Fruit fly (Drosophila melanogaster): ENCODE data around the gene CG4849.

The CG4849 gene

dm6 chr3R:27919385-27919789, 43.8 kb upstream of the CG4849 start, which contains the start of gene Boh1 (continued):
- TF ChIP-seq CTCF (GFP tag; optimal IDR thresholded peaks at IDR 0.05): no peak
- TF ChIP-seq CG43689 (GFP tag; IDR thresholded peaks at IDR 0.05): no peak
- TF ChIP-seq Lim3 (GFP tag; IDR thresholded peaks at IDR 0.05): no peak
- TF ChIP-seq Tbp (GFP tag; optimal IDR thresholded peaks at IDR 0.05): no peak
- no peak for TF ChIP-seq CG11560 (tag; IDR thresholded peaks at IDR 0.05)
- TF ChIP-seq B-H2 (GFP tag; optimal IDR thresholded peaks at IDR 0.05): peak; percentile 42
- no peak for TF ChIP-seq Atf3 (GFP tag; optimal IDR thresholded peaks at IDR 0.05)
- TF ChIP-seq CG17912 (GFP tag; optimal IDR thresholded peaks at IDR 0.05): no peak
- TF ChIP-seq CG18262 (tag; optimal IDR thresholded peaks at IDR 0.05): peak; percentile 47
- no peak for TF ChIP-seq CG42726 (GFP tag; IDR thresholded peaks at IDR 0.05; ENCODE audit: partially characterized antibody)
- no peak; the same call in 2 of the 3 replicates for TF ChIP-seq jigr1 (GFP tag; IDR thresholded peaks at IDR 0.05)
- no peak for TF ChIP-seq HmgD (GFP tag; optimal IDR thresholded peaks at IDR 0.05)
- TF ChIP-seq MBD-R2 (GFP tag; IDR thresholded peaks at IDR 0.05): peak; percentile 53; the same call in 1 of the 2 replicates
- TF ChIP-seq CG7372 (GFP tag; IDR thresholded peaks at IDR 0.05): no peak
- TF ChIP-seq Eip74EF (GFP tag; optimal IDR thresholded peaks at IDR 0.05): peak in 1 of 2 experiments; percentile 12
- no peak for TF ChIP-seq CG9437 (GFP tag; optimal IDR thresholded peaks at IDR 0.05)
- no peak for TF ChIP-seq Antp (GFP tag; optimal IDR thresholded peaks at IDR 0.05)
- peak; percentile 51 for TF ChIP-seq CG13424 (tag; optimal IDR thresholded peaks at IDR 0.05)
- no peak for TF ChIP-seq Optix (GFP tag; IDR thresholded peaks at IDR 0.05)

- TF ChIP-seq wek (GFP tag; optimal IDR thresholded peaks at IDR 0.05): peak; percentile 10
- no peak for TF ChIP-seq toy (GFP tag; IDR thresholded peaks at IDR 0.05)
- no peak for TF ChIP-seq CG32772 (GFP tag; IDR thresholded peaks at IDR 0.05)
- peak; percentile 76 for TF ChIP-seq row (GFP tag; IDR thresholded peaks at IDR 0.05)
- TF ChIP-seq CG2712 (tag; optimal IDR thresholded peaks at IDR 0.05): peak; percentile 23
- TF ChIP-seq gsb (GFP tag; IDR thresholded peaks at IDR 0.05): no peak
- TF ChIP-seq pan (optimal IDR thresholded peaks at IDR 0.05): no peak
- TF ChIP-seq pan (GFP tag; optimal IDR thresholded peaks at IDR 0.05 in 1 of 2, IDR thresholded peaks at IDR 0.05 in 1 of 2): no peak
- peak; percentile 13 for TF ChIP-seq YL-1 (GFP tag; optimal IDR thresholded peaks at IDR 0.05)
- TF ChIP-seq CG13287 (GFP tag; IDR thresholded peaks at IDR 0.05; ENCODE audit: partially characterized antibody): 0 out of 2 replicates have a peak, but pooled peaks have one; percentile 25
- TF ChIP-seq gfzf (GFP tag; optimal IDR thresholded peaks at IDR 0.05): peak; percentile 56
- TF ChIP-seq pzg (GFP tag; optimal IDR thresholded peaks at IDR 0.05): peak; percentile 12
- TF ChIP-seq tap (tag; optimal IDR thresholded peaks at IDR 0.05): no peak
- peak; percentile 43 for TF ChIP-seq trem (tag; optimal IDR thresholded peaks at IDR 0.05)
- peak; percentile 25 for TF ChIP-seq MESR4 (GFP tag; optimal IDR thresholded peaks at IDR 0.05)
- TF ChIP-seq Nf-YC (tag; optimal IDR thresholded peaks at IDR 0.05): peak; percentile 12
- TF ChIP-seq nerfin-2 (GFP tag; IDR thresholded peaks at IDR 0.05; ENCODE audit: partially characterized antibody): no peak
- TF ChIP-seq CG17829 (tag; optimal IDR thresholded peaks at IDR 0.05): peak; percentile 14
- peak; percentile 29 for TF ChIP-seq gem (tag; optimal IDR thresholded peaks at IDR 0.05)
- TF ChIP-seq MBD-R2 (GFP tag; IDR thresholded peaks at IDR 0.05): peak; percentile 59
- TF ChIP-seq CG13296 (GFP tag; optimal IDR thresholded peaks at IDR 0.05): no peak
- TF ChIP-seq CG9797 (GFP tag; optimal IDR thresholded peaks at IDR 0.05): peak; percentile 35
- TF ChIP-seq Sry-β (GFP tag; optimal IDR thresholded peaks at IDR 0.05): peak; percentile 48
- TF ChIP-seq ATbp (GFP tag; optimal IDR thresholded peaks at IDR 0.05): peak; percentile 7
- peak; percentile 14 for TF ChIP-seq CG2116 (GFP tag; optimal IDR thresholded peaks at IDR 0.05)
- TF ChIP-seq tll (GFP tag; optimal IDR thresholded peaks at IDR 0.05): no peak
- TF ChIP-seq Ravus (GFP tag; IDR thresholded peaks at IDR 0.05): no peak
- TF ChIP-seq CG2678 (tag; optimal IDR thresholded peaks at IDR 0.05): peak; percentile 34
- TF ChIP-seq sqz (GFP tag; optimal IDR thresholded peaks at IDR 0.05): peak; percentile 56
- no peak for TF ChIP-seq CG12769 (tag; optimal IDR thresholded peaks at IDR 0.05)
- TF ChIP-seq gsb-n (tag; optimal IDR thresholded peaks at IDR 0.05): peak; percentile 12
- TF ChIP-seq CG17385 (GFP tag; optimal IDR thresholded peaks at IDR 0.05): peak; percentile 21
- no peak for TF ChIP-seq emc (GFP tag; optimal IDR thresholded peaks at IDR 0.05)
These were observed 42.3 kb upstream of the CG4849 start, which contains the start of gene CG12259 for dm6 chr3R:27920883-27921282. CG12259 (minus strand) TSS chr3R:27921089.
